Fruit fly (Drosophila melanogaster) whole organism, embryonic: ENCODE data around the gene dachs.

Source experiments
- Antp ChIP-seq: fragments of 200-800 bp; sonication (Bioruptor generic); optimal IDR thresholded peaks from 3 replicates; lab custom pipeline; 2016; ENCODE audit warnings: missing biosample characterization, missing genetic modification characterization
- CG10543 ChIP-seq: fragments of 200-800 bp; sonication (Bioruptor generic); optimal IDR thresholded peaks from 3 replicates; lab custom pipeline; 2017; ENCODE audit warnings: missing biosample characterization, mild to moderate bottlenecking, missing genetic modification characterization, moderate library complexity
- CG11093 ChIP-seq: fragments of 200-800 bp; sonication (Bioruptor generic); IDR thresholded peaks from 3 replicates; pipeline ENCODE4 v1.3.6; 2022; ENCODE audit warnings: missing biosample characterization, missing genetic modification characterization
- CG11247 ChIP-seq: fragments of 200-800 bp; sonication (Bioruptor generic); IDR thresholded peaks from 2 replicates; pipeline ENCODE4 v1.3.6; 2022; ENCODE audit warnings: missing biosample characterization, missing genetic modification characterization
- CG11398 ChIP-seq: fragments of 200-800 bp; sonication (Bioruptor generic); optimal IDR thresholded peaks from 2 replicates; lab custom pipeline; 2016; ENCODE audit warnings: missing biosample characterization, missing genetic modification characterization
- CG11560 ChIP-seq: fragments of 200-800 bp; sonication (Bioruptor generic); IDR thresholded peaks from 3 replicates; pipeline ENCODE4 v1.3.6; 2022; ENCODE audit warnings: missing biosample characterization, missing genetic modification characterization
- CG12236 ChIP-seq: fragments of 200-800 bp; sonication (Bioruptor generic); optimal IDR thresholded peaks from 2 replicates; lab custom pipeline; 2016; ENCODE audit warnings: missing biosample characterization, missing genetic modification characterization
- CG15696 ChIP-seq: fragments of 200-800 bp; sonication (Bioruptor generic); optimal IDR thresholded peaks from 2 replicates; lab custom pipeline; 2019; ENCODE audit warnings: missing biosample characterization, mild to moderate bottlenecking, missing genetic modification characterization, moderate library complexity
- CG16815 ChIP-seq: fragments of 200-800 bp; sonication (Bioruptor generic); optimal IDR thresholded peaks from 3 replicates; lab custom pipeline; 2017; ENCODE audit warnings: missing biosample characterization, mild to moderate bottlenecking, missing genetic modification characterization
- CG2116 ChIP-seq: fragments of 200-800 bp; sonication (Bioruptor generic); optimal IDR thresholded peaks from 3 replicates; lab custom pipeline; 2018; ENCODE audit warnings: missing biosample characterization, mild to moderate bottlenecking, missing genetic modification characterization
- CG2202 ChIP-seq: fragments of 200-800 bp; sonication (Bioruptor generic); optimal IDR thresholded peaks from 2 replicates; lab custom pipeline; 2018; ENCODE audit warnings: missing biosample characterization, mild to moderate bottlenecking, missing genetic modification characterization
- CG34376 ChIP-seq: fragments of 200-800 bp; sonication (Bioruptor generic); optimal IDR thresholded peaks from 2 replicates; lab custom pipeline; 2018; ENCODE audit warnings: missing biosample characterization, mild to moderate bottlenecking, missing genetic modification characterization
- CG34422 ChIP-seq: fragments of 200-800 bp; sonication (Bioruptor generic); IDR thresholded peaks from 3 replicates; pipeline ENCODE4 v1.3.6; 2022; ENCODE audit warnings: missing biosample characterization, missing genetic modification characterization
- CG42726 ChIP-seq: fragments of 200-800 bp; sonication (Bioruptor generic); IDR thresholded peaks from 2 replicates; pipeline ENCODE4 v1.3.6; 2022; ENCODE audit warnings: missing biosample characterization, missing genetic modification characterization; ENCODE audit not compliant: partially characterized antibody
- CG4360 ChIP-seq: fragments of 200-800 bp; sonication (Bioruptor generic); IDR thresholded peaks from 2 replicates; pipeline ENCODE4 v1.3.6; 2022; ENCODE audit warnings: missing biosample characterization, missing genetic modification characterization
- CG6765 ChIP-seq: fragments of 200-800 bp; sonication (Bioruptor generic); optimal IDR thresholded peaks from 3 replicates; lab custom pipeline; 2017; ENCODE audit warnings: missing biosample characterization, mild to moderate bottlenecking, missing genetic modification characterization
- CG7987 ChIP-seq: fragments of 200-800 bp; sonication (Bioruptor generic); optimal IDR thresholded peaks from 2 replicates; lab custom pipeline; 2018; ENCODE audit warnings: missing biosample characterization, mild to moderate bottlenecking, missing genetic modification characterization, moderate library complexity
- CG8290 ChIP-seq, 3 experiments: fragments of 200-800 bp; sonication (Bioruptor generic); optimal IDR thresholded peaks; 2 replicates each; lab custom pipeline; 2016 to 2019; ENCODE audit warnings: missing biosample characterization in 3 of 3, missing genetic modification characterization in 3 of 3, mild to moderate bottlenecking in 2 of 3, moderate library complexity in 1 of 3
- Camta ChIP-seq: fragments of 200-800 bp; sonication (Bioruptor generic); optimal IDR thresholded peaks from 2 replicates; lab custom pipeline; 2016; ENCODE audit warnings: missing biosample characterization, missing genetic modification characterization
- Eip74EF ChIP-seq, 2 experiments: fragments of 200-800 bp in 1 of 2; fragments of >200 bp in 1 of 2; sonication (Bioruptor generic) in 1 of 2; optimal IDR thresholded peaks; 2 replicates each; lab custom pipeline; 2017 to 2019; ENCODE audit warnings: missing biosample characterization in 2 of 2, missing genetic modification characterization in 2 of 2, mild to moderate bottlenecking in 1 of 2, moderate library complexity in 1 of 2
- Fer2 ChIP-seq: fragments of 200-800 bp; sonication (Bioruptor generic); optimal IDR thresholded peaks from 2 replicates; lab custom pipeline; 2018; ENCODE audit warnings: missing biosample characterization, mild to moderate bottlenecking, missing genetic modification characterization, moderate library complexity
- Fer3 ChIP-seq: fragments of 200-800 bp; sonication (Bioruptor generic); optimal IDR thresholded peaks from 2 replicates; lab custom pipeline; 2018; ENCODE audit warnings: missing biosample characterization, mild to moderate bottlenecking, missing genetic modification characterization, moderate library complexity
- HHEX ChIP-seq: fragments of 200-800 bp; sonication (Bioruptor generic); optimal IDR thresholded peaks from 3 replicates; lab custom pipeline; 2017; ENCODE audit warnings: missing biosample characterization, mild to moderate bottlenecking, missing genetic modification characterization, missing genetic modification reagents
- Hmr ChIP-seq: fragments of 200-800 bp; sonication (Bioruptor generic); optimal IDR thresholded peaks from 3 replicates; lab custom pipeline; 2017; ENCODE audit warnings: mild to moderate bottlenecking, missing biosample characterization, missing genetic modification reagents, missing genetic modification characterization
- Jarid2 ChIP-seq: fragments of 200-800 bp; sonication (Bioruptor generic); optimal IDR thresholded peaks from 3 replicates; lab custom pipeline; 2017; ENCODE audit warnings: mild to moderate bottlenecking, missing biosample characterization, missing genetic modification reagents, missing genetic modification characterization
- MTF-1 ChIP-seq: fragments of 200-800 bp; sonication (Bioruptor generic); optimal IDR thresholded peaks from 2 replicates; lab custom pipeline; 2018; ENCODE audit warnings: missing biosample characterization, mild to moderate bottlenecking, missing genetic modification characterization, borderline replicate concordance
- NC2α ChIP-seq: fragments of 200-800 bp; sonication (Bioruptor generic); optimal IDR thresholded peaks from 2 replicates; lab custom pipeline; 2016; ENCODE audit warnings: missing biosample characterization, missing genetic modification characterization
- NK7.1 ChIP-seq: fragments of 200-800 bp; sonication (Bioruptor generic); optimal IDR thresholded peaks from 3 replicates; lab custom pipeline; 2016; ENCODE audit warnings: missing biosample characterization, missing genetic modification characterization
- Oli ChIP-seq: fragments of 200-800 bp; sonication (Bioruptor generic); optimal IDR thresholded peaks from 2 replicates; lab custom pipeline; 2018; ENCODE audit warnings: missing biosample characterization, mild to moderate bottlenecking, missing genetic modification characterization, moderate library complexity
- Scr ChIP-seq: fragments of 200-800 bp; sonication (Bioruptor generic); IDR thresholded peaks from 2 replicates; pipeline ENCODE4 v1.3.6; 2022; ENCODE audit warnings: missing biosample characterization, missing genetic modification characterization; ENCODE audit not compliant: partially characterized antibody
- Six4 ChIP-seq: fragments of 200-800 bp; sonication (Bioruptor generic); optimal IDR thresholded peaks from 2 replicates; lab custom pipeline; 2016; ENCODE audit warnings: missing biosample characterization, missing genetic modification characterization
- TFAM ChIP-seq: fragments of 200-800 bp; sonication (Bioruptor generic); optimal IDR thresholded peaks from 2 replicates; lab custom pipeline; 2017; ENCODE audit warnings: missing biosample characterization, missing genetic modification characterization, inconsistent platforms
- aop ChIP-seq: fragments of 200-800 bp; sonication (Bioruptor generic); IDR thresholded peaks from 2 replicates; pipeline ENCODE4 v1.3.6; 2022; ENCODE audit warnings: missing biosample characterization, missing genetic modification characterization
- bbx ChIP-seq: fragments of 200-800 bp; sonication (Bioruptor generic); IDR thresholded peaks from 2 replicates; pipeline ENCODE4 v1.3.6; 2022; ENCODE audit warnings: missing biosample characterization, missing genetic modification characterization; ENCODE audit not compliant: partially characterized antibody
- br ChIP-seq: fragments of >200 bp; optimal IDR thresholded peaks from 2 replicates; lab custom pipeline; 2017
- ci ChIP-seq: fragments of 200-800 bp; sonication (Bioruptor generic); IDR thresholded peaks from 3 replicates; pipeline ENCODE4 v1.3.6; 2022; ENCODE audit warnings: missing biosample characterization, missing genetic modification characterization
- crol ChIP-seq: fragments of 200-800 bp; sonication (Bioruptor generic); IDR thresholded peaks from 2 replicates; pipeline ENCODE4 v1.3.6; 2022; ENCODE audit warnings: missing biosample characterization, missing genetic modification characterization
- disco-r ChIP-seq: fragments of 200-800 bp; sonication (Bioruptor generic); optimal IDR thresholded peaks from 2 replicates; lab custom pipeline; 2016; ENCODE audit warnings: missing biosample characterization, missing genetic modification characterization
- grn ChIP-seq: fragments of 200-800 bp; sonication (Bioruptor generic); optimal IDR thresholded peaks from 3 replicates; lab custom pipeline; 2017; ENCODE audit warnings: missing biosample characterization, missing genetic modification characterization
- jing ChIP-seq: fragments of 200-800 bp; sonication (Bioruptor generic); optimal IDR thresholded peaks from 2 replicates; lab custom pipeline; 2018; ENCODE audit warnings: missing biosample characterization, mild to moderate bottlenecking, missing genetic modification characterization
- lbe ChIP-seq: fragments of 200-800 bp; sonication (Bioruptor generic); optimal IDR thresholded peaks from 2 replicates; lab custom pipeline; 2016; ENCODE audit warnings: missing biosample characterization, mild to moderate bottlenecking, missing genetic modification characterization
- lola ChIP-seq, 3 experiments: fragments of >200 bp in 2 of 3; fragments of 200-800 bp in 1 of 3; sonication (Bioruptor generic) in 1 of 3; optimal IDR thresholded peaks; 2 replicates each; lab custom pipeline; 2017 to 2019; ENCODE audit warnings: missing biosample characterization in 3 of 3, missing genetic modification characterization in 3 of 3, mild to moderate bottlenecking in 1 of 3, moderate library complexity in 1 of 3
- nom ChIP-seq: fragments of 200-800 bp; sonication (Bioruptor generic); optimal IDR thresholded peaks from 2 replicates; lab custom pipeline; 2017; ENCODE audit warnings: missing biosample characterization, missing genetic modification characterization, mild to moderate bottlenecking, moderate library complexity, missing genetic modification reagents
- onecut ChIP-seq: fragments of 200-800 bp; sonication (Bioruptor generic); IDR thresholded peaks from 2 replicates; pipeline ENCODE4 v1.3.6; 2022; ENCODE audit warnings: missing biosample characterization, missing genetic modification characterization
- prd ChIP-seq, 3 experiments: fragments of >200 bp in 2 of 3; fragments of 200-800 bp in 1 of 3; sonication (Bioruptor generic) in 1 of 3; optimal IDR thresholded peaks in 2 of 3; IDR thresholded peaks in 1 of 3; 2 replicates in 2 of 3; 3 replicates in 1 of 3; pipeline versions ENCODE4 v1.3.6 to Lab custom; 2017 to 2022; ENCODE audit warnings: missing biosample characterization in 1 of 3, missing genetic modification characterization in 1 of 3
- run ChIP-seq: fragments of 200-800 bp; sonication (Bioruptor generic); optimal IDR thresholded peaks from 3 replicates; lab custom pipeline; 2018; ENCODE audit warnings: missing biosample characterization, mild to moderate bottlenecking, missing genetic modification characterization
- tup ChIP-seq: fragments of 200-800 bp; sonication (Bioruptor generic); optimal IDR thresholded peaks from 2 replicates; lab custom pipeline; 2016; ENCODE audit warnings: missing biosample characterization, mild to moderate bottlenecking, missing genetic modification characterization, moderate library complexity
- vvl ChIP-seq: fragments of 200-800 bp; sonication (Bioruptor generic); IDR thresholded peaks from 2 replicates; pipeline ENCODE4 v1.3.6; 2022; ENCODE audit warnings: missing biosample characterization, missing genetic modification characterization
- zfh2 ChIP-seq: fragments of 200-800 bp; sonication (Bioruptor generic); optimal IDR thresholded peaks from 2 replicates; lab custom pipeline; 2016; ENCODE audit warnings: missing biosample characterization, missing genetic modification characterization

dachs gene

dm6 chr2L:8528951-8529430 lies 62.4 kb downstream of the dachs start, which contains the start of gene CG17834 (continued):
- TF ChIP-seq Jarid2 (GFP tag; lab: Kevin White, UChicago) (peak; percentile 88), HHEX (peak; percentile 16), run (tag; lab: Kevin White, UChicago) (no peak), CG4360 (GFP tag; lab: Robert Waterston, UW) (no peak; the same call in 1 of the 2 replicates), Hmr (GFP tag; lab: Kevin White, UChicago) (peak; percentile 10), Fer2 (tag; lab: Kevin White, UChicago) (no peak), TFAM (GFP tag; lab: Kevin White, UChicago) (no peak), CG11560 (no peak), CG15696 (tag; lab: Kevin White, UChicago) (no peak), Six4 (GFP tag; lab: Kevin White, UChicago) (no peak), MTF-1 (GFP tag; lab: Kevin White, UChicago) (peak; percentile 27), aop (no peak), CG8290 (GFP tag; optimal IDR thresholded peaks at IDR 0.05; lab: Kevin White, UChicago) (no peak), CG8290 (tag; optimal IDR thresholded peaks at IDR 0.05; lab: Kevin White, UChicago) (peak in 1 of 2 experiments; percentile 65), CG2116 (GFP tag; lab: Kevin White, UChicago) (no peak), lola (GFP tag; optimal IDR thresholded peaks at IDR 0.05; lab: Kevin White, UChicago) (no peak), tup (no peak), CG2202 (no peak), crol (GFP tag; lab: Robert Waterston, UW) (peak; percentile 77), ci (peak; percentile 59; the same call in 2 of the 3 replicates), CG11398 (GFP tag; lab: Kevin White, UChicago) (no peak), NC2α (GFP tag; lab: Kevin White, UChicago) (no peak), CG16815 (GFP tag; lab: Kevin White, UChicago) (no peak), Scr (GFP tag; lab: Robert Waterston, UW) (no peak), CG11247 (GFP tag; lab: Robert Waterston, UW) (no peak), lbe (no peak), CG11093 (GFP tag; lab: Robert Waterston, UW) (no peak), CG10543 (GFP tag; lab: Kevin White, UChicago) (peak; percentile 61), zfh2 (GFP tag; lab: Kevin White, UChicago) (no peak), CG34422 (GFP tag; lab: Robert Waterston, UW) (peak; percentile 32; the same call in 1 of the 3 replicates), onecut (GFP tag; lab: Robert Waterston, UW) (no peak), prd (optimal IDR thresholded peaks at IDR 0.05; lab: Kevin White, UChicago) (no peak), prd (GFP tag; IDR thresholded peaks at IDR 0.05; lab: Robert Waterston, UW) (no peak), vvl (GFP tag; lab: Robert Waterston, UW) (0 out of 2 replicates have a peak, but pooled peaks have one; percentile 26), CG42726 (GFP tag; lab: Robert Waterston, UW) (peak; percentile 37; the same call in 1 of the 2 replicates), grn (GFP tag; lab: Kevin White, UChicago) (peak; percentile 20), disco-r (GFP tag; lab: Kevin White, UChicago) (no peak), CG7987 (GFP tag; lab: Kevin White, UChicago) (peak; percentile 29), jing (GFP tag; lab: Kevin White, UChicago) (no peak), CG6765 (peak; percentile 40), Fer3 (tag; lab: Kevin White, UChicago) (peak; percentile 11), nom (GFP tag; lab: Kevin White, UChicago) (peak; percentile 65), bbx (GFP tag; lab: Robert Waterston, UW) (0 out of 2 replicates have a peak, but pooled peaks have one; percentile 7), CG12236 (GFP tag; lab: Kevin White, UChicago) (no peak), NK7.1 (GFP tag; lab: Kevin White, UChicago) (no peak), Camta (GFP tag; lab: Kevin White, UChicago) (no peak), Antp (no peak), Eip74EF (GFP tag; optimal IDR thresholded peaks at IDR 0.05; lab: Kevin White, UChicago) (peak in 1 of 2 experiments; percentile 33), br (lab: Kevin White, UChicago) (no peak), CG34376 (GFP tag; lab: Kevin White, UChicago) (peak; percentile 87), Oli (no peak)
